Worm (Caenorhabditis elegans) whole organism, mixed stage, embryonic: ENCODE results near the gene clec-150.

ENCODE experiments used
- blmp-1 ChIP-seq: fragments of 150-350 bp; optimal IDR thresholded peaks from 2 replicates; lab custom pipeline; 2014; ENCODE audit warnings: missing biosample characterization, missing genetic modification characterization
- ces-1 ChIP-seq: fragments of 150-350 bp; optimal IDR thresholded peaks from 2 replicates; lab custom pipeline; 2014; ENCODE audit warnings: missing biosample characterization, missing genetic modification reagents, missing genetic modification characterization
- cnd-1 ChIP-seq: fragments of 200-800 bp; sonication (Bioruptor generic); optimal IDR thresholded peaks from 2 replicates; lab custom pipeline; 2018; ENCODE audit warnings: mild to moderate bottlenecking, missing genetic modification characterization, missing compliant biosample characterization
- flh-1 ChIP-seq: fragments of 200-800 bp; sonication (Bioruptor generic); optimal IDR thresholded peaks from 2 replicates; lab custom pipeline; 2018; ENCODE audit warnings: mild to moderate bottlenecking, missing genetic modification characterization, moderate library complexity, missing compliant biosample characterization
- lin-13 ChIP-seq: fragments of 150-350 bp; optimal IDR thresholded peaks from 2 replicates; lab custom pipeline; 2014; ENCODE audit warnings: missing biosample characterization, missing genetic modification characterization
- lin-32 ChIP-seq: fragments of 200-800 bp; sonication (Bioruptor generic); optimal IDR thresholded peaks from 2 replicates; lab custom pipeline; 2018; ENCODE audit warnings: mild to moderate bottlenecking, missing genetic modification characterization, missing compliant biosample characterization
- lsy-2 ChIP-seq: fragments of 150-350 bp; optimal IDR thresholded peaks from 2 replicates; lab custom pipeline; 2014; ENCODE audit warnings: missing biosample characterization, missing genetic modification characterization
- mep-1 ChIP-seq: fragments of 150-350 bp; optimal IDR thresholded peaks from 2 replicates; lab custom pipeline; 2017; ENCODE audit warnings: missing biosample characterization, missing genetic modification reagents, missing genetic modification characterization, inconsistent platforms
- nhr-12 ChIP-seq: fragments of 150-350 bp; optimal IDR thresholded peaks from 2 replicates; lab custom pipeline; 2014; ENCODE audit warnings: missing biosample characterization, missing genetic modification characterization
- nhr-28 ChIP-seq: fragments of 150-350 bp; optimal IDR thresholded peaks from 2 replicates; lab custom pipeline; 2014; ENCODE audit warnings: missing biosample characterization, missing genetic modification characterization
- snpc-4 ChIP-seq: fragments of 150-350 bp; optimal IDR thresholded peaks from 2 replicates; lab custom pipeline; 2014; ENCODE audit warnings: missing biosample characterization, missing genetic modification characterization
- sptf-1 ChIP-seq: sonication (generic microtip); optimal IDR thresholded peaks from 2 replicates; lab custom pipeline; 2017; ENCODE audit warnings: mild to moderate bottlenecking, missing genetic modification characterization, moderate library complexity, missing compliant biosample characterization
- unc-120 ChIP-seq: sonication (generic microtip); optimal IDR thresholded peaks from 2 replicates; lab custom pipeline; 2017; ENCODE audit warnings: missing genetic modification characterization, missing compliant biosample characterization; ENCODE audit not compliant: poor library complexity, severe bottlenecking

- TF ChIP-seq sptf-1 (tag; lab: Kevin White, UChicago) (no peak), nhr-28 (tag; lab: Kevin White, UChicago) (no peak), ces-1 (no peak), cnd-1 (tag; lab: Kevin White, UChicago) (no peak), snpc-4 (no peak), blmp-1 (no peak), lin-13 (tag; lab: Kevin White, UChicago) (no peak), nhr-12 (tag; lab: Kevin White, UChicago) (no peak), unc-120 (tag; lab: Kevin White, UChicago) (no peak), lsy-2 (tag; lab: Kevin White, UChicago) (no peak), mep-1 (tag; lab: Kevin White, UChicago) (no peak), flh-1 (GFP tag; lab: Kevin White, UChicago) (no peak), lin-32 (GFP tag; lab: Kevin White, UChicago) (no peak)
These were observed 49.4 kb downstream of the clec-150 start for ce11 chrIII:1051877-1052276.
